Worm (Caenorhabditis elegans) whole organism, L3 larva: ENCODE results near the gene idpb-2.
A peak's percentile ranks its signal among the peaks of the same experiment; 100 is the strongest.

Source experiments
- R02D3.7 ChIP-seq: fragments of 150-350 bp; optimal IDR thresholded peaks from 2 replicates; lab custom pipeline; 2014; ENCODE audit warnings: missing biosample characterization, missing genetic modification characterization
- ama-1 ChIP-seq: fragments of 150-350 bp; optimal IDR thresholded peaks from 2 replicates; lab custom pipeline; 2018
- ceh-16 ChIP-seq: sonication (generic microtip); optimal IDR thresholded peaks from 2 replicates; lab custom pipeline; 2017; ENCODE audit warnings: missing biosample characterization, missing genetic modification characterization
- ceh-82 ChIP-seq: fragments of 150-350 bp; optimal IDR thresholded peaks from 2 replicates; lab custom pipeline; 2014; ENCODE audit warnings: missing biosample characterization, missing genetic modification characterization
- egl-27 ChIP-seq: sonication (generic microtip); optimal IDR thresholded peaks from 4 replicates; lab custom pipeline; 2017; ENCODE audit warnings: missing biosample characterization, missing genetic modification reagents, missing genetic modification characterization
- egl-5 ChIP-seq: fragments of 150-350 bp; optimal IDR thresholded peaks from 2 replicates; lab custom pipeline; 2017; ENCODE audit warnings: missing biosample characterization, missing genetic modification reagents, missing genetic modification characterization, inconsistent platforms
- elt-1 ChIP-seq: fragments of 150-350 bp; optimal IDR thresholded peaks from 2 replicates; lab custom pipeline; 2014; ENCODE audit warnings: missing biosample characterization, missing genetic modification characterization
- elt-2 ChIP-seq: sonication (generic microtip); optimal IDR thresholded peaks from 2 replicates; lab custom pipeline; 2016; ENCODE audit warnings: missing genetic modification reagents, mild to moderate bottlenecking, missing genetic modification characterization, missing compliant biosample characterization
- elt-3 ChIP-seq, 3 experiments: fragments of 150-350 bp in 1 of 3; sonication (generic microtip) in 2 of 3; optimal IDR thresholded peaks; 2 replicates in 2 of 3; 4 replicates in 1 of 3; lab custom pipeline; 2014 to 2017; ENCODE audit warnings: missing biosample characterization in 3 of 3, missing genetic modification characterization in 3 of 3
- eor-1 ChIP-seq, 2 experiments: fragments of 150-350 bp; optimal IDR thresholded peaks; 2 replicates each; lab custom pipeline; 2014 to 2018; ENCODE audit warnings: missing biosample characterization in 2 of 2, missing genetic modification characterization in 2 of 2
- fkh-10 ChIP-seq: sonication (generic microtip); optimal IDR thresholded peaks from 2 replicates; lab custom pipeline; 2017; ENCODE audit warnings: missing biosample characterization, missing genetic modification reagents, missing genetic modification characterization
- fkh-2 ChIP-seq: fragments of 150-350 bp; optimal IDR thresholded peaks from 2 replicates; lab custom pipeline; 2014; ENCODE audit warnings: missing biosample characterization, missing genetic modification reagents, missing genetic modification characterization
- hmg-11 ChIP-seq: sonication (generic microtip); optimal IDR thresholded peaks from 2 replicates; lab custom pipeline; 2016; ENCODE audit warnings: missing genetic modification characterization, missing compliant biosample characterization
- jun-1 ChIP-seq: fragments of 150-350 bp; optimal IDR thresholded peaks from 2 replicates; lab custom pipeline; 2014; ENCODE audit warnings: missing biosample characterization, missing genetic modification reagents, missing genetic modification characterization
- lin-15B ChIP-seq: fragments of 150-350 bp; optimal IDR thresholded peaks from 2 replicates; lab custom pipeline; 2014; ENCODE audit warnings: missing biosample characterization, missing genetic modification characterization
- lin-39 ChIP-seq: fragments of 150-350 bp; optimal IDR thresholded peaks from 2 replicates; lab custom pipeline; 2018; ENCODE audit warnings: missing biosample characterization, missing genetic modification reagents, missing genetic modification characterization
- lsy-12 ChIP-seq: sonication (generic microtip); optimal IDR thresholded peaks from 2 replicates; lab custom pipeline; 2016; ENCODE audit warnings: mild to moderate bottlenecking, missing genetic modification characterization, missing compliant biosample characterization
- mdl-1 ChIP-seq: fragments of 150-350 bp; optimal IDR thresholded peaks from 2 replicates; lab custom pipeline; 2014; ENCODE audit warnings: missing biosample characterization, missing genetic modification characterization
- nfya-1 ChIP-seq: sonication (generic microtip); optimal IDR thresholded peaks from 2 replicates; lab custom pipeline; 2017; ENCODE audit warnings: missing genetic modification characterization, mild to moderate bottlenecking, missing compliant biosample characterization, antibody characterized with exemption, moderate library complexity; ENCODE audit not compliant: insufficient read depth
- nhr-11 ChIP-seq: fragments of 150-350 bp; optimal IDR thresholded peaks from 2 replicates; lab custom pipeline; 2014; ENCODE audit warnings: missing biosample characterization, missing genetic modification characterization
- nhr-23 ChIP-seq: fragments of 150-350 bp; optimal IDR thresholded peaks from 2 replicates; lab custom pipeline; 2014; ENCODE audit warnings: missing biosample characterization, missing genetic modification reagents, missing genetic modification characterization
- nhr-25 ChIP-seq: sonication (generic microtip); optimal IDR thresholded peaks from 2 replicates; lab custom pipeline; 2017; ENCODE audit warnings: missing biosample characterization, missing genetic modification characterization
- nhr-28 ChIP-seq: fragments of 150-350 bp; optimal IDR thresholded peaks from 2 replicates; lab custom pipeline; 2014; ENCODE audit warnings: missing biosample characterization, missing genetic modification characterization
- nhr-43 ChIP-seq: sonication (generic microtip); optimal IDR thresholded peaks from 2 replicates; lab custom pipeline; 2016; ENCODE audit warnings: mild to moderate bottlenecking, missing genetic modification characterization, missing compliant biosample characterization; ENCODE audit not compliant: poor library complexity, severe bottlenecking
- nhr-77 ChIP-seq: fragments of 150-350 bp; optimal IDR thresholded peaks from 2 replicates; lab custom pipeline; 2014; ENCODE audit warnings: missing biosample characterization, missing genetic modification characterization
- pha-4 ChIP-seq: fragments of 150-350 bp; optimal IDR thresholded peaks from 2 replicates; lab custom pipeline; 2014; ENCODE audit warnings: missing biosample characterization, missing genetic modification reagents, missing genetic modification characterization
- sea-2 ChIP-seq: fragments of 150-350 bp; sonication (generic microtip); optimal IDR thresholded peaks from 4 replicates; lab custom pipeline; 2014; ENCODE audit warnings: missing biosample characterization, missing genetic modification reagents, missing genetic modification characterization
- skn-1 ChIP-seq: fragments of 150-350 bp; optimal IDR thresholded peaks from 2 replicates; lab custom pipeline; 2014; ENCODE audit warnings: missing biosample characterization, missing genetic modification characterization
- unc-39 ChIP-seq: sonication (generic microtip); optimal IDR thresholded peaks from 4 replicates; lab custom pipeline; 2017; ENCODE audit warnings: missing biosample characterization, missing genetic modification characterization
- unc-62 ChIP-seq: fragments of 150-350 bp; sonication (generic microtip); optimal IDR thresholded peaks from 4 replicates; lab custom pipeline; 2014; ENCODE audit warnings: missing biosample characterization, missing genetic modification reagents, missing genetic modification characterization
- zag-1 ChIP-seq: fragments of 150-350 bp; optimal IDR thresholded peaks from 2 replicates; lab custom pipeline; 2014; ENCODE audit warnings: missing biosample characterization, missing genetic modification characterization
- ztf-11 ChIP-seq: fragments of 150-350 bp; optimal IDR thresholded peaks from 2 replicates; lab custom pipeline; 2014; ENCODE audit warnings: missing biosample characterization, missing genetic modification characterization
- ztf-4 ChIP-seq: fragments of 150-350 bp; optimal IDR thresholded peaks from 2 replicates; lab custom pipeline; 2014; ENCODE audit warnings: missing biosample characterization, missing genetic modification characterization

idpb-2 gene

DNA sequence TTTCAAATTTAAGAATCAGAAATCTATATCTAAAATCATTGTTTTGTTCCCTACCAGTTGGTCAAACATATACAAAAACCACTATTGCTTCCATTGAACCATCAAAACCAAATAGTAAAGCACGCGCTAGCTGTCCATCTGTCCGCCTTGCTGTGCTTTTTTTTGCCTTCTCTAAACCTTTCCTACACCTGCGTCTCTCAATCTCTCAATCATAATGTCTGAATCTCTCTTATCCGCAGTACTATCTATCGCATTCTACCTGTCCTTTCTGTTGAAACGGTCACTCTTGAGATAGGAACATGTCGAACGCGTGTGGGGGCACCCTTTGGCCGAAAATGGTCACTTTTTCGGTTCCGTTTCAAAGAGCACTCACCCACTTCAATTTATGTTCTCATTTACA is 22.1 kb downstream of the idpb-2 start (continued):
- TF ChIP-seq jun-1 (tag; lab: Kevin White, UChicago) = no peak
- TF ChIP-seq pha-4 (tag; lab: Kevin White, UChicago) = peak; percentile 37
- no peak for TF ChIP-seq lsy-12
- no peak for TF ChIP-seq skn-1 (tag; lab: Kevin White, UChicago)
- no peak for TF ChIP-seq unc-39 (tag; lab: Kevin White, UChicago)
- no peak for TF ChIP-seq ceh-82 (tag; lab: Kevin White, UChicago)
- no peak for TF ChIP-seq nhr-28
- no peak for TF ChIP-seq ceh-16 (tag; lab: Kevin White, UChicago)

DNA sequence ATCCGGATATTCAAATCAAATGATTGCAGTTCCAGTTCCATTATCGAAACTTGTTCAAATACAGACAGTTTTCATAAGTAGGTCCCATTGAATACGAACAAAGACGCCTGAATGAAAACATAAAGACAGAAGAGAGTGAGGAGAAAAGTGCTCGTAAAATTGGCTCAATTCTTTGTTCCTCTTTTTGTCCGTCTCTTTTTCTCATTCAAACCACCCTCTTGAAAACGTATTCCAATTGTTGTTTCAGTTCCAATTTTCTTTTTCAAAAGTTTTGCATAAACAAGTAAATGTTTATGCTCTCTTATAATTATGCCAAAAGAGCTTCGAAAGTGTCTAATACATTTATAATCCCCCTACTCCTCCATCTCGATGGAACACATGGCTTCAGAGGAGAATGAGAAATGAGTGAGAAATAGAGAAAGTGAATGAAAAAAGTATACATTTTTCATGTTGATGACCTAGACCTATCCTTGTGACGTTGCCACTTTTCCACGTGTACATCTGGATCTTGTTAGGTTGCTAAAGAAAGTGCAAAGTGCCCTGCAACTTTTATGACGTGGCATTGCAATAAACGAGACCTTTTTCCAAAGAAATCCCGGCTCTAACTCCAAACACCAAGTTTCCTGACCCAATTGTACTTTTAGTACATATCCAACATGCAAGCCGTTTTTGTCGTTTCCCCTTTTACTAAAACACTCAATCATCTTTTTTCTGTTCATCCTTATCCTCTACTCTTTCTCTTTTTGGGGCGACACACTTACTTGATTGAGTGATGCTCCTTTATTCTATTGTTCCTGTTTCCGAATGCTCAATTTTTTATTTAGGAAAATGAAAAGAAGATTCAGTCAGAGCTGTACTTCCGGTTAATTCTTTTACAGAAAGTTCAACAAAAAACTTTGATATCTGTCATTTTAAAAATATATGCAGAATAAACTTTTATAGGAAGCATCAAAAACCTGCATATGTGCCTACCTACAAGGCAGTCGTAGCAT is 22.9 kb downstream of the idpb-2 start:
- TF ChIP-seq nhr-43 (no peak), unc-62 (GFP tag; lab: Kevin White, UChicago) (peak; percentile 3), jun-1 (tag; lab: Kevin White, UChicago) (no peak), hmg-11 (tag; lab: Kevin White, UChicago) (peak; percentile 9), nfya-1 (tag; lab: Kevin White, UChicago) (peak; percentile 4), egl-5 (tag; lab: Kevin White, UChicago) (peak; percentile 3), fkh-2 (tag; lab: Kevin White, UChicago) (peak; percentile 84), fkh-10 (GFP tag; lab: Kevin White, UChicago) (peak; percentile 90), egl-27 (tag; lab: Kevin White, UChicago) (no peak), nhr-11 (tag; lab: Kevin White, UChicago) (no peak), nhr-23 (no peak), nhr-77 (tag; lab: Kevin White, UChicago) (no peak)

DNA sequence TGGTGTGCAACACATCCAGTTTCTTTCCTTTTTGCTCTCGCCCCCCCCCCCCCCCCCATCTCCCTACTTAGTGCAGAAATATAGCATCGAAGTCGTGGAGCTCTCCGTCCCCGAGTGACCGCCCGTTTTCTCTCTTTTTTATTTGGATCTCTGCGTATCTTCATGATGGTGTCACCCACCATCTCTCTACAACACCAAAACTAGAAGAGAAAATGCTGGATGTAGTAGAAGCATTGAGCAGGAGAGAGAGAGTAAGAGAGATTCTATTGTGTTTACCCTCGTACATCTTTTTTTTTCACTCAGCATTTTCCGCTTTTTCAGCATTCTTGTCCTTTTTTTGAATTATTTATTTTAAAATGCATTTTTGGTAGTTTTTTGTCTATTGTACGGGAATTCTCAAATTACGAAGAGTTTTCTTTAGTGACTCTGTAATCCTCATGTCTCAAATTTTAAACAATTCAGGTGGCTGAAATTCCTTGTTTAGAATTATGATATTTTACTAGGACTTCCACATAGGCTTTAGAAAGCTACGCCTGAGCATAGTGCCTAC is 27.0 kb downstream of the idpb-2 start:
- TF ChIP-seq lin-39 (tag; lab: Kevin White, UChicago) = peak; percentile 23
- peak; percentile 55 for TF ChIP-seq hmg-11 (tag; lab: Kevin White, UChicago)
- peak; percentile 23 for TF ChIP-seq lin-15B (tag; lab: Kevin White, UChicago)
- peak; percentile 52 for TF ChIP-seq nfya-1 (tag; lab: Kevin White, UChicago)
- no peak for TF ChIP-seq ztf-11 (tag; lab: Kevin White, UChicago)
- TF ChIP-seq zag-1 (tag; lab: Kevin White, UChicago) = no peak
- TF ChIP-seq skn-1 (tag; lab: Kevin White, UChicago) = no peak

DNA sequence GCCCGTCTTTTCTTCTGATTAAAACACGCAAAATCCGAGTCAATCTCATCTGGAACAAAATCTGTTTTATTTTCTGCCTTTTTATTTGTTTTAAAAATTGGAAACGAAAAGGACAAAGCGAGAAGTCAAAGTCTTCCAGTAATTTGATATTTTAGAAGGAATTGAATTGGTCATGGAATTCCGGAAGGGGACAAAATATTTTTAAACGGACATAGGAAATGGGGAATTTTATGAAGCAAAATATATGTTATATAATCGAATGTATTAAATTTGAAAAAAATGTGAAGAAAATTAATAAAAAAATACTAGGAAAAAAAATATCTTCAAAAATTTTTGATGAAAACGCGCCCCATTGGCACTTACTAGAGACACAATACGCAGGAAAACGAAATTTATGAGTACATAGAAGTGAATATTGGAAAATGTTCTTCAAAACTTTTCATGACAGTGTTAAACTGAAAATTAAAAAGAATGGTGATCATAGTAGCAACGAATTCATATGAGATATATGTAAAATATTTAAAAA is 28.7 kb downstream of the idpb-2 start, which contains the start of gene F33G12.7:
Gene F33G12.7 (minus strand): TSS at position 51 of the 526 bp plus-strand sequence.
- TF ChIP-seq R02D3.7 (tag; lab: Kevin White, UChicago) = no peak
- peak; percentile 5 for TF ChIP-seq pha-4 (tag; lab: Kevin White, UChicago)
- no peak for TF ChIP-seq elt-3 (tag; optimal IDR thresholded peaks at IDR 0.05; lab: Kevin White, UChicago)
- no peak for TF ChIP-seq ceh-16 (tag; lab: Kevin White, UChicago)
- TF ChIP-seq sea-2 = no peak
- TF ChIP-seq ama-1 = no peak

DNA sequence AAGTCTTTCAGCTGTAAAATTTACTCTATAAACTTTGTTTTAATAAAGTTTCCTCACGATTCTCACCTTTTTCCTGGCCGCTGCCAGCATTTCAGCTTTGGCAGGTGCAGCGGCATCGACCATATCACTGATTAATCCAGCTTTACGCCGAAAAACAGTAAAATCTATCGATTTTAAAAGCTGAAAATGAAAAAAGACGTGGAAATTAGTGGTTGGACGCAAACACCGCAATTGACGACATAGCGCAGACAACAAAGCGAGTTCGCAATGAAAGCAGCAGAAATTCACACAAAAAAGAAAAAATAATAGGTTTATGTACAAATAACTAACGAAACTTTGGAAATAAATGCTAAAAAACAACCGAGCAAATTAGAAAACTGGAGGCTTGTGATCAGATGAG is 29.5 kb downstream of the idpb-2 start, which contains the start of gene golg-2:
Gene golg-2 (minus strand): TSS at position 180 of the 400 bp plus-strand sequence.
- TF ChIP-seq ztf-4 (tag; lab: Kevin White, UChicago) = no peak
- peak; percentile 37 for TF ChIP-seq pha-4 (tag; lab: Kevin White, UChicago)
- TF ChIP-seq nhr-25 (tag; lab: Kevin White, UChicago) = no peak
- no peak for TF ChIP-seq lin-39 (tag; lab: Kevin White, UChicago)
- peak; percentile 20 for TF ChIP-seq hmg-11 (tag; lab: Kevin White, UChicago)
- no peak for TF ChIP-seq skn-1 (tag; lab: Kevin White, UChicago)
- no peak for TF ChIP-seq mdl-1 (tag; lab: Kevin White, UChicago)
- no peak for TF ChIP-seq eor-1 (tag; optimal IDR thresholded peaks at IDR 0.05; lab: Kevin White, UChicago)
- peak; percentile 17 for TF ChIP-seq nfya-1 (tag; lab: Kevin White, UChicago)
- peak; percentile 48 for TF ChIP-seq elt-2 (tag; lab: Kevin White, UChicago)
- peak; percentile 47 for TF ChIP-seq ama-1
- no peak for TF ChIP-seq elt-1 (tag; lab: Kevin White, UChicago)
